Worm (Caenorhabditis elegans): ENCODE data around the gene F42A6.5.

Gene F42A6.5

ce11 chrIV:3320778-3321177, 10.9 kb downstream of the F42A6.5 start:
- peak; percentile 81 for TF ChIP-seq egrh-3 (GFP tag; IDR thresholded peaks at IDR 0.05)

- TF ChIP-seq hmg-1.2 (GFP tag; IDR thresholded peaks at IDR 0.05): peak; percentile 45; the same call in 1 of the 2 replicates
Observed at ce11 chrIV:3314099-3314498, 17.6 kb downstream of the F42A6.5 start.

ce11 chrIV:3313311-3313710, 18.3 kb downstream of the F42A6.5 start:
- peak; percentile 92 for TF ChIP-seq tlf-1 (GFP tag; optimal IDR thresholded peaks at IDR 0.05)
- peak; percentile 50 for TF ChIP-seq F22D6.2 (tag; optimal IDR thresholded peaks at IDR 0.05)
- TF ChIP-seq Y53G8AR.9 (GFP tag; conservative IDR thresholded peaks at IDR 0.05): peak; percentile 99
- peak; percentile 100 for TF ChIP-seq hmg-1.2 (GFP tag; IDR thresholded peaks at IDR 0.05)
- TF ChIP-seq lin-40 (tag; optimal IDR thresholded peaks at IDR 0.05): peak; percentile 79
- peak; percentile 72 for TF ChIP-seq Y53F4B.3 (GFP tag; IDR thresholded peaks at IDR 0.05)
- peak; percentile 85 for TF ChIP-seq attf-6 (GFP tag; IDR thresholded peaks at IDR 0.05)
- TF ChIP-seq F37B4.10 (GFP tag; IDR thresholded peaks at IDR 0.05): peak; percentile 96
- peak; percentile 100 for TF ChIP-seq dox-1 (GFP tag; IDR thresholded peaks at IDR 0.05)
- peak; percentile 98 for TF ChIP-seq ekl-4 (GFP tag; IDR thresholded peaks at IDR 0.05)
- peak; percentile 96 for TF ChIP-seq C06A6.2 (GFP tag; conservative IDR thresholded peaks at IDR 0.05)
- TF ChIP-seq cebp-2 (GFP tag; IDR thresholded peaks at IDR 0.05): peak; percentile 95; the same call in 1 of the 2 replicates
- TF ChIP-seq lin-26 (GFP tag; IDR thresholded peaks at IDR 0.05): peak; percentile 89
- TF ChIP-seq ztf-26 (tag; optimal IDR thresholded peaks at IDR 0.05): peak; percentile 82
- peak; percentile 97 for TF ChIP-seq rcor-1 (GFP tag; IDR thresholded peaks at IDR 0.05)
- peak; percentile 84 for TF ChIP-seq xnd-1 (tag; optimal IDR thresholded peaks at IDR 0.05)
- peak; percentile 9 for TF ChIP-seq hrde-1 (tag; optimal IDR thresholded peaks at IDR 0.05; ENCODE audit: borderline replicate concordance)
- peak; percentile 2 for TF ChIP-seq athp-1 (tag; optimal IDR thresholded peaks at IDR 0.05)
- TF ChIP-seq repo-1 (tag; optimal IDR thresholded peaks at IDR 0.05): peak; percentile 50
- peak; percentile 85 for TF ChIP-seq lsl-1 (GFP tag; optimal IDR thresholded peaks at IDR 0.05)
- TF ChIP-seq egl-44 (GFP tag; IDR thresholded peaks at IDR 0.05): peak; percentile 97
- TF ChIP-seq let-607 (tag; optimal IDR thresholded peaks at IDR 0.05): peak; percentile 83 to 93
- 0 out of 2 replicates have a peak, but pooled peaks have one; percentile 41 for TF ChIP-seq bed-1 (GFP tag; IDR thresholded peaks at IDR 0.05)
- peak; percentile 12 for TF ChIP-seq dpl-1 (GFP tag; optimal IDR thresholded peaks at IDR 0.05)
- peak; percentile 93 for TF ChIP-seq lir-1 (GFP tag; conservative IDR thresholded peaks at IDR 0.05)
- peak; percentile 92 for TF ChIP-seq nhr-120 (GFP tag; IDR thresholded peaks at IDR 0.05)
- TF ChIP-seq bed-2 (GFP tag; IDR thresholded peaks at IDR 0.05): peak; percentile 95
- peak; percentile 98 for TF ChIP-seq Y95B8A.8 (GFP tag; IDR thresholded peaks at IDR 0.05)
- TF ChIP-seq madf-6 (GFP tag; IDR thresholded peaks at IDR 0.05): peak; percentile 98
- peak; percentile 78 for TF ChIP-seq attf-5 (GFP tag; optimal IDR thresholded peaks at IDR 0.05)
- TF ChIP-seq nhr-90 (tag; optimal IDR thresholded peaks at IDR 0.05): peak; percentile 6
- TF ChIP-seq ceh-91 (GFP tag; IDR thresholded peaks at IDR 0.05): peak; percentile 98
- TF ChIP-seq aptf-2 (GFP tag; conservative IDR thresholded peaks at IDR 0.05): peak; percentile 58
- TF ChIP-seq let-526 (GFP tag; IDR thresholded peaks at IDR 0.05): peak; percentile 84; the same call in 1 of the 2 replicates
- TF ChIP-seq hmg-20 (GFP tag; IDR thresholded peaks at IDR 0.05): peak; percentile 89
- peak; percentile 54 for TF ChIP-seq ceh-27 (GFP tag; optimal IDR thresholded peaks at IDR 0.05)
- TF ChIP-seq tbp1 (GFP tag; optimal IDR thresholded peaks at IDR 0.05): peak; percentile 59
- TF ChIP-seq pbrm-1 (GFP tag; IDR thresholded peaks at IDR 0.05): peak; percentile 98
- TF ChIP-seq lin-54 (GFP tag; optimal IDR thresholded peaks at IDR 0.05): peak; percentile 92
- TF ChIP-seq gei-17 (GFP tag; optimal IDR thresholded peaks at IDR 0.05): peak; percentile 51
- TF ChIP-seq chd-7 (tag; optimal IDR thresholded peaks at IDR 0.05): peak; percentile 26
- TF ChIP-seq somi-1 (GFP tag; optimal IDR thresholded peaks at IDR 0.05): peak; percentile 64
- TF ChIP-seq D2030.7 (GFP tag; IDR thresholded peaks at IDR 0.05): peak; percentile 95
- peak; percentile 93 for TF ChIP-seq B0019.2 (GFP tag; conservative IDR thresholded peaks at IDR 0.05)

Measured in whole organism, young adult.